Worm (Caenorhabditis elegans) whole organism, midembryonic: ENCODE data around the gene mdt-19.

Experiments
- T22C8.4 ChIP-seq: fragments of 200-800 bp; sonication (Bioruptor generic); IDR thresholded peaks from 2 replicates; pipeline ENCODE4 v1.3.6; 2022; ENCODE audit warnings: missing genetic modification characterization, missing compliant biosample characterization
- cog-1 ChIP-seq: sonication (generic microtip); optimal IDR thresholded peaks from 2 replicates; lab custom pipeline; 2016; ENCODE audit warnings: missing genetic modification characterization, missing compliant biosample characterization
- flt-1 ChIP-seq: fragments of 200-800 bp; sonication (Bioruptor generic); IDR thresholded peaks from 2 replicates; pipeline ENCODE4 v1.3.6; 2022; ENCODE audit warnings: missing genetic modification characterization, missing compliant biosample characterization
- med-1 ChIP-seq: sonication (generic microtip); optimal IDR thresholded peaks from 2 replicates; lab custom pipeline; 2017; ENCODE audit warnings: missing genetic modification characterization, mild to moderate bottlenecking, missing compliant biosample characterization, antibody characterized with exemption, missing genetic modification reagents; ENCODE audit not compliant: insufficient read depth
- ref-1 ChIP-seq: fragments of 200-800 bp; sonication (Bioruptor generic); conservative IDR thresholded peaks from 2 replicates; pipeline ENCODE4 v1.3.6; 2022; ENCODE audit warnings: missing genetic modification reagents, missing genetic modification characterization, missing compliant biosample characterization
- tab-1 ChIP-seq: fragments of 200-800 bp; sonication (Bioruptor generic); IDR thresholded peaks from 2 replicates; pipeline ENCODE4 v1.3.6; 2022; ENCODE audit warnings: missing genetic modification characterization, missing compliant biosample characterization
- ztf-23 ChIP-seq: fragments of 200-800 bp; sonication (Bioruptor generic); IDR thresholded peaks from 2 replicates; pipeline ENCODE4 v1.3.6; 2022; ENCODE audit warnings: missing genetic modification reagents, missing genetic modification characterization, missing compliant biosample characterization
- ztf-29 ChIP-seq: fragments of 200-800 bp; sonication (Bioruptor generic); IDR thresholded peaks from 2 replicates; pipeline ENCODE4 v1.3.6; 2022; ENCODE audit warnings: missing genetic modification reagents, missing genetic modification characterization, missing compliant biosample characterization

DNA sequence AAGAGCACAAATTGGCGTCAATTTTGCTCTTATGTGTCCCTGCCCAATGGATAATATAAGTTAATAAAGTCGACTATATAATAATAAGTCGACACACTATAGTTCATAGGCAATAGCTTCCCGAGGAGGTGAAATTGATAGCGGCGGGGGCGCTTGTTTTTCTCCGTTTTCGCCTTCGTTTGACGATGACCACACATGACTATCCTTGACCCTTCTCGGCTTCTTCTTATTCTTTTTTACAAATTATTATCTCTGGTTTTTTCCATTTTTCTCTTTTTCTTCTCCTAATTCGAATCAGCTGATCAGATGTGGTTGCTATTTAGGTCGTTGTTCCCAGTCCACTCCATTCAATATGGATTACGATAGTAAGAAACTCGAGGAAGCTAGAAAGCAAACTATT lies 30.8 kb downstream of the mdt-19 start, which contains the start of gene acbp-8:
- TF ChIP-seq flt-1 (GFP tag; lab: Robert Waterston, UW) (no peak), med-1 (no peak), ztf-23 (GFP tag; lab: Robert Waterston, UW) (no peak), T22C8.4 (GFP tag; lab: Robert Waterston, UW) (no peak), tab-1 (GFP tag; lab: Robert Waterston, UW) (no peak), cog-1 (tag; lab: Kevin White, UChicago) (no peak), ztf-29 (GFP tag; lab: Robert Waterston, UW) (no peak), ref-1 (no peak)
